Fruit fly (Drosophila melanogaster) S2 (cell line): ENCODE results near the gene CG14689.

Source experiments
- CG8478 ChIP-seq: fragments of >200 bp; optimal IDR thresholded peaks from 2 replicates; lab custom pipeline; 2018
- CTCF ChIP-seq, 2 experiments: fragments of >200 bp; optimal IDR thresholded peaks; 2 replicates each; lab custom pipeline; 2018

- no peak for TF ChIP-seq CG8478 (lab: Kevin White, UChicago)
- TF ChIP-seq CTCF (optimal IDR thresholded peaks at IDR 0.05; lab: Kevin White, UChicago), result no peak
Observed at dm6 chr3R:10708169-10708568, 2.9 kb downstream of the CG14689 start, which contains the start of gene CG31278.
